Fruit fly (Drosophila melanogaster): ENCODE measurements around the gene CG6761.

Gene CG6761

dm6 chr3L:9696650-9697526 lies 6.5 kb downstream of the CG6761 start, which contains the start of gene Prps:
Gene Prps, minus strand, starts transcription at chr3L:9696700.
- TF ChIP-seq h (optimal IDR thresholded peaks at IDR 0.05) (no peak), psq (optimal IDR thresholded peaks at IDR 0.05) (no peak), insv (optimal IDR thresholded peaks at IDR 0.05) (no peak), ttk (optimal IDR thresholded peaks at IDR 0.05) (no peak), Sin3A (optimal IDR thresholded peaks at IDR 0.05) (no peak), Myc (optimal IDR thresholded peaks at IDR 0.05) (no peak)

- no peak for TF ChIP-seq insv (optimal IDR thresholded peaks at IDR 0.05)
- TF ChIP-seq ttk (optimal IDR thresholded peaks at IDR 0.05), result no peak
- no peak for TF ChIP-seq Myc (optimal IDR thresholded peaks at IDR 0.05)
- no peak for TF ChIP-seq Sin3A (optimal IDR thresholded peaks at IDR 0.05)
- no peak for TF ChIP-seq h (optimal IDR thresholded peaks at IDR 0.05)
- TF ChIP-seq psq (optimal IDR thresholded peaks at IDR 0.05), result no peak
Measured at dm6 chr3L:9695647-9696046, 7.7 kb downstream of the CG6761 start.

- TF ChIP-seq Sin3A (optimal IDR thresholded peaks at IDR 0.05), result no peak
- no peak for TF ChIP-seq h (optimal IDR thresholded peaks at IDR 0.05)
- TF ChIP-seq psq (optimal IDR thresholded peaks at IDR 0.05), result no peak
Measured at dm6 chr3L:9695242-9695641, 8.2 kb downstream of the CG6761 start.

dm6 chr3L:9694867-9695236 lies 8.5 kb downstream of the CG6761 start:
- TF ChIP-seq h (optimal IDR thresholded peaks at IDR 0.05) (no peak), Myc (optimal IDR thresholded peaks at IDR 0.05) (no peak), psq (optimal IDR thresholded peaks at IDR 0.05) (no peak), ttk (optimal IDR thresholded peaks at IDR 0.05) (no peak), Sin3A (optimal IDR thresholded peaks at IDR 0.05) (no peak), insv (optimal IDR thresholded peaks at IDR 0.05) (no peak)

- no peak for TF ChIP-seq Sin3A (optimal IDR thresholded peaks at IDR 0.05)
- no peak for TF ChIP-seq psq (optimal IDR thresholded peaks at IDR 0.05)
- TF ChIP-seq ttk (optimal IDR thresholded peaks at IDR 0.05), result no peak
- TF ChIP-seq Myc (optimal IDR thresholded peaks at IDR 0.05), result no peak
- TF ChIP-seq h (optimal IDR thresholded peaks at IDR 0.05), result no peak
- TF ChIP-seq insv (optimal IDR thresholded peaks at IDR 0.05), result no peak
Measured at dm6 chr3L:9694169-9694866, 9.1 kb downstream of the CG6761 start.

dm6 chr3L:9693552-9694133 lies 9.8 kb downstream of the CG6761 start:
- TF ChIP-seq psq (optimal IDR thresholded peaks at IDR 0.05) (no peak), h (optimal IDR thresholded peaks at IDR 0.05) (no peak), insv (optimal IDR thresholded peaks at IDR 0.05) (no peak), Sin3A (optimal IDR thresholded peaks at IDR 0.05) (no peak), Myc (optimal IDR thresholded peaks at IDR 0.05) (no peak), ttk (optimal IDR thresholded peaks at IDR 0.05) (no peak)

dm6 chr3L:9692892-9693551 lies 10.4 kb downstream of the CG6761 start:
- TF ChIP-seq h (optimal IDR thresholded peaks at IDR 0.05) (no peak), psq (optimal IDR thresholded peaks at IDR 0.05) (no peak), Sin3A (optimal IDR thresholded peaks at IDR 0.05) (no peak), Myc (optimal IDR thresholded peaks at IDR 0.05) (no peak), insv (optimal IDR thresholded peaks at IDR 0.05) (no peak), ttk (optimal IDR thresholded peaks at IDR 0.05) (no peak)

dm6 chr3L:9692234-9692891 lies 11.0 kb downstream of the CG6761 start:
- TF ChIP-seq ttk (optimal IDR thresholded peaks at IDR 0.05), result no peak
- TF ChIP-seq Myc (optimal IDR thresholded peaks at IDR 0.05), result no peak
- TF ChIP-seq psq (optimal IDR thresholded peaks at IDR 0.05), result no peak
- TF ChIP-seq insv (optimal IDR thresholded peaks at IDR 0.05), result no peak
- TF ChIP-seq Sin3A (optimal IDR thresholded peaks at IDR 0.05), result no peak
- no peak for TF ChIP-seq h (optimal IDR thresholded peaks at IDR 0.05)

- no peak for TF ChIP-seq psq (optimal IDR thresholded peaks at IDR 0.05)
- no peak for TF ChIP-seq insv (optimal IDR thresholded peaks at IDR 0.05)
- no peak for TF ChIP-seq Myc (optimal IDR thresholded peaks at IDR 0.05)
- no peak for TF ChIP-seq Sin3A (optimal IDR thresholded peaks at IDR 0.05)
- TF ChIP-seq ttk (optimal IDR thresholded peaks at IDR 0.05), result no peak
- no peak for TF ChIP-seq h (optimal IDR thresholded peaks at IDR 0.05)
Measured at dm6 chr3L:9691476-9691826, 11.9 kb downstream of the CG6761 start.

dm6 chr3L:9690798-9691475 lies 12.5 kb downstream of the CG6761 start:
- TF ChIP-seq Sin3A (optimal IDR thresholded peaks at IDR 0.05) (no peak), psq (optimal IDR thresholded peaks at IDR 0.05) (no peak), Myc (optimal IDR thresholded peaks at IDR 0.05) (no peak), ttk (optimal IDR thresholded peaks at IDR 0.05) (no peak), insv (optimal IDR thresholded peaks at IDR 0.05) (no peak), h (optimal IDR thresholded peaks at IDR 0.05) (no peak)

dm6 chr3L:9689809-9690208 lies 13.6 kb downstream of the CG6761 start:
- TF ChIP-seq h (optimal IDR thresholded peaks at IDR 0.05) (no peak), ttk (optimal IDR thresholded peaks at IDR 0.05) (no peak), insv (optimal IDR thresholded peaks at IDR 0.05) (no peak), Sin3A (optimal IDR thresholded peaks at IDR 0.05) (no peak), Myc (optimal IDR thresholded peaks at IDR 0.05) (no peak), psq (optimal IDR thresholded peaks at IDR 0.05) (no peak)

Data from Kc167 (cell line).